Worm (Caenorhabditis elegans) whole organism, L2 larva: Measurements from ENCODE around the gene E04F6.8.

Source experiments
- C34F6.9 ChIP-seq: fragments of 150-350 bp; optimal IDR thresholded peaks from 2 replicates; lab custom pipeline; 2014; ENCODE audit warnings: missing biosample characterization, missing genetic modification characterization
- R02D3.7 ChIP-seq: fragments of 150-350 bp; optimal IDR thresholded peaks from 2 replicates; lab custom pipeline; 2014; ENCODE audit warnings: missing biosample characterization, missing genetic modification characterization
- Y55F3AM.14 ChIP-seq: fragments of 200-800 bp; sonication (Bioruptor generic); optimal IDR thresholded peaks from 2 replicates; lab custom pipeline; 2018; ENCODE audit warnings: mild to moderate bottlenecking, missing genetic modification characterization, missing compliant biosample characterization
- alr-1 ChIP-seq: fragments of 150-350 bp; optimal IDR thresholded peaks from 2 replicates; lab custom pipeline; 2014; ENCODE audit warnings: missing biosample characterization, missing genetic modification characterization
- aly-2 ChIP-seq: fragments of 150-350 bp; optimal IDR thresholded peaks from 2 replicates; lab custom pipeline; 2014; ENCODE audit warnings: missing biosample characterization, missing genetic modification characterization
- ama-1 ChIP-seq: fragments of 150-350 bp; optimal IDR thresholded peaks from 2 replicates; lab custom pipeline; 2018; ENCODE audit warnings: inconsistent platforms
- blmp-1 ChIP-seq: sonication (generic microtip); optimal IDR thresholded peaks from 2 replicates; lab custom pipeline; 2017; ENCODE audit warnings: missing genetic modification characterization, mild to moderate bottlenecking, missing compliant biosample characterization, antibody characterized with exemption, moderate library complexity; ENCODE audit not compliant: insufficient read depth
- ceh-16 ChIP-seq: fragments of 150-350 bp; optimal IDR thresholded peaks from 2 replicates; lab custom pipeline; 2014; ENCODE audit warnings: missing biosample characterization, missing genetic modification characterization
- ceh-82 ChIP-seq: fragments of 150-350 bp; optimal IDR thresholded peaks from 2 replicates; lab custom pipeline; 2014; ENCODE audit warnings: missing biosample characterization, missing genetic modification characterization
- crh-2 ChIP-seq: sonication (generic microtip); optimal IDR thresholded peaks from 2 replicates; lab custom pipeline; 2017; ENCODE audit warnings: missing biosample characterization, missing genetic modification characterization
- egl-27 ChIP-seq: sonication (generic microtip); optimal IDR thresholded peaks from 3 replicates; lab custom pipeline; 2017; ENCODE audit warnings: missing biosample characterization, missing genetic modification reagents, missing genetic modification characterization
- elt-3 ChIP-seq: sonication (generic microtip); optimal IDR thresholded peaks from 2 replicates; lab custom pipeline; 2017; ENCODE audit warnings: missing biosample characterization, missing genetic modification characterization
- fos-1 ChIP-seq: fragments of 150-350 bp; optimal IDR thresholded peaks from 2 replicates; lab custom pipeline; 2014; ENCODE audit warnings: missing biosample characterization, missing genetic modification characterization
- gmeb-1 ChIP-seq: fragments of 150-350 bp; optimal IDR thresholded peaks from 2 replicates; lab custom pipeline; 2014; ENCODE audit warnings: missing biosample characterization, missing genetic modification characterization
- lin-11 ChIP-seq: fragments of 150-350 bp; sonication (generic microtip); optimal IDR thresholded peaks from 2 replicates; lab custom pipeline; 2014; ENCODE audit warnings: missing biosample characterization, missing genetic modification characterization, inconsistent platforms, mixed read lengths
- lin-13 ChIP-seq: fragments of 150-350 bp; optimal IDR thresholded peaks from 2 replicates; lab custom pipeline; 2014; ENCODE audit warnings: missing biosample characterization, missing genetic modification reagents, missing genetic modification characterization
- lin-39 ChIP-seq: fragments of 150-350 bp; optimal IDR thresholded peaks from 2 replicates; lab custom pipeline; 2014; ENCODE audit warnings: missing biosample characterization, missing genetic modification reagents, missing genetic modification characterization
- lsy-2 ChIP-seq, 2 experiments: fragments of 150-350 bp in 1 of 2; sonication (generic microtip) in 1 of 2; optimal IDR thresholded peaks; 2 replicates each; lab custom pipeline; 2014 to 2017; ENCODE audit warnings: missing biosample characterization in 2 of 2, missing genetic modification characterization in 2 of 2
- mbf-1 ChIP-seq: sonication (generic microtip); optimal IDR thresholded peaks from 2 replicates; lab custom pipeline; 2017; ENCODE audit warnings: missing biosample characterization, missing genetic modification characterization
- mdl-1 ChIP-seq, 2 experiments: fragments of 150-350 bp in 1 of 2; sonication (generic microtip) in 1 of 2; optimal IDR thresholded peaks; 2 replicates each; lab custom pipeline; 2017; ENCODE audit warnings: missing biosample characterization in 2 of 2, missing genetic modification characterization in 2 of 2
- nhr-11 ChIP-seq: fragments of 150-350 bp; optimal IDR thresholded peaks from 2 replicates; lab custom pipeline; 2014; ENCODE audit warnings: missing biosample characterization, missing genetic modification characterization
- nhr-12 ChIP-seq: fragments of 150-350 bp; optimal IDR thresholded peaks from 2 replicates; lab custom pipeline; 2014; ENCODE audit warnings: missing biosample characterization, missing genetic modification characterization
- nhr-129 ChIP-seq: fragments of 150-350 bp; optimal IDR thresholded peaks from 2 replicates; lab custom pipeline; 2014; ENCODE audit warnings: missing biosample characterization, missing genetic modification characterization
- nhr-23 ChIP-seq: fragments of 150-350 bp; optimal IDR thresholded peaks from 2 replicates; lab custom pipeline; 2014; ENCODE audit warnings: missing biosample characterization, missing genetic modification reagents, missing genetic modification characterization
- nhr-237 ChIP-seq: fragments of 150-350 bp; optimal IDR thresholded peaks from 2 replicates; lab custom pipeline; 2014; ENCODE audit warnings: missing biosample characterization, missing genetic modification characterization
- nhr-25 ChIP-seq: fragments of 150-350 bp; sonication (generic microtip); optimal IDR thresholded peaks from 3 replicates; lab custom pipeline; 2014; ENCODE audit warnings: missing biosample characterization, missing genetic modification characterization
- nhr-77 ChIP-seq: fragments of 150-350 bp; optimal IDR thresholded peaks from 2 replicates; lab custom pipeline; 2014; ENCODE audit warnings: missing biosample characterization, missing genetic modification characterization
- peb-1 ChIP-seq: fragments of 150-350 bp; optimal IDR thresholded peaks from 2 replicates; lab custom pipeline; 2014; ENCODE audit warnings: missing biosample characterization, missing genetic modification characterization
- sem-4 ChIP-seq: fragments of 150-350 bp; optimal IDR thresholded peaks from 2 replicates; lab custom pipeline; 2014; ENCODE audit warnings: missing biosample characterization, missing genetic modification reagents, missing genetic modification characterization
- skn-1 ChIP-seq: sonication (generic microtip); optimal IDR thresholded peaks from 2 replicates; lab custom pipeline; 2017; ENCODE audit warnings: missing biosample characterization, missing genetic modification characterization
- sma-3 ChIP-seq: sonication (generic microtip); optimal IDR thresholded peaks from 2 replicates; lab custom pipeline; 2016; ENCODE audit warnings: missing genetic modification reagents, missing genetic modification characterization, missing compliant biosample characterization
- sma-9 ChIP-seq, 2 experiments: fragments of 150-350 bp in 1 of 2; sonication (generic microtip) in 1 of 2; optimal IDR thresholded peaks; 2 replicates each; lab custom pipeline; 2014 to 2016; ENCODE audit warnings: missing genetic modification characterization in 2 of 2, mild to moderate bottlenecking in 1 of 2, missing biosample characterization in 1 of 2, missing compliant biosample characterization in 1 of 2, missing genetic modification reagents in 1 of 2, moderate library complexity in 1 of 2
- snpc-4 ChIP-seq: fragments of 150-350 bp; optimal IDR thresholded peaks from 2 replicates; lab custom pipeline; 2014; ENCODE audit warnings: missing biosample characterization, missing genetic modification characterization
- unc-55 ChIP-seq: fragments of 150-350 bp; sonication (generic microtip); optimal IDR thresholded peaks from 3 replicates; lab custom pipeline; 2014; ENCODE audit warnings: missing biosample characterization, missing genetic modification reagents, missing genetic modification characterization
- unc-62 ChIP-seq: fragments of 150-350 bp; optimal IDR thresholded peaks from 2 replicates; lab custom pipeline; 2014; ENCODE audit warnings: missing biosample characterization, missing genetic modification reagents, missing genetic modification characterization
- zag-1 ChIP-seq: fragments of 150-350 bp; optimal IDR thresholded peaks from 2 replicates; lab custom pipeline; 2014; ENCODE audit warnings: missing biosample characterization, missing genetic modification characterization
- ztf-11 ChIP-seq: sonication (generic microtip); optimal IDR thresholded peaks from 2 replicates; lab custom pipeline; 2017; ENCODE audit warnings: missing biosample characterization, missing genetic modification characterization
- ztf-4 ChIP-seq: fragments of 150-350 bp; optimal IDR thresholded peaks from 2 replicates; lab custom pipeline; 2014; ENCODE audit warnings: missing biosample characterization, missing genetic modification characterization

E04F6.8 gene

ce11 chrII:7211280-7211679, at the start of gene E04F6.8:
E04F6.8 (minus strand) TSS chrII:7211380.
- TF ChIP-seq nhr-25 (tag; lab: Kevin White, UChicago): no peak
- TF ChIP-seq nhr-237 (tag; lab: Kevin White, UChicago): no peak
- TF ChIP-seq mdl-1 (tag; optimal IDR thresholded peaks at IDR 0.05; lab: Kevin White, UChicago): no peak
- peak in 1 of 2 experiments; percentile 36 for TF ChIP-seq lsy-2 (tag; optimal IDR thresholded peaks at IDR 0.05; lab: Kevin White, UChicago)
- no peak for TF ChIP-seq lin-13 (GFP tag; lab: Kevin White, UChicago)
- no peak for TF ChIP-seq Y55F3AM.14 (GFP tag; lab: Kevin White, UChicago)

- TF ChIP-seq sma-9 (GFP tag; optimal IDR thresholded peaks at IDR 0.05; lab: Kevin White, UChicago) (peak; percentile 21), sma-9 (tag; optimal IDR thresholded peaks at IDR 0.05; lab: Kevin White, UChicago) (no peak), nhr-23 (no peak), sma-3 (GFP tag; lab: Kevin White, UChicago) (peak; percentile 9), nhr-77 (tag; lab: Kevin White, UChicago) (no peak), gmeb-1 (tag; lab: Kevin White, UChicago) (peak; percentile 17), nhr-25 (tag; lab: Kevin White, UChicago) (peak; percentile 32), snpc-4 (no peak), lsy-2 (tag; optimal IDR thresholded peaks at IDR 0.05; lab: Kevin White, UChicago) (peak in 1 of 2 experiments; percentile 8), fos-1 (tag; lab: Kevin White, UChicago) (peak; percentile 94), ztf-4 (tag; lab: Kevin White, UChicago) (no peak), crh-2 (peak; percentile 7)
These were observed 44.5 kb upstream of the E04F6.8 start, which contains the start of gene F32A5.8 for ce11 chrII:7255614-7256162. F32A5.8 (plus strand) TSS chrII:7256112.

- TF ChIP-seq lsy-2 (tag; optimal IDR thresholded peaks at IDR 0.05; lab: Kevin White, UChicago) (peak in 1 of 2 experiments; percentile 3), mbf-1 (tag; lab: Kevin White, UChicago) (no peak), ztf-11 (no peak), nhr-129 (no peak), skn-1 (tag; lab: Kevin White, UChicago) (no peak), elt-3 (no peak), alr-1 (tag; lab: Kevin White, UChicago) (no peak), unc-62 (GFP tag; lab: Kevin White, UChicago) (no peak), ceh-82 (tag; lab: Kevin White, UChicago) (no peak), C34F6.9 (tag; lab: Kevin White, UChicago) (no peak), ama-1 (lab: Kevin White, UChicago) (peak; percentile 7)
These were observed 41.9 kb upstream of the E04F6.8 start, which contains the start of gene lsm-4 for ce11 chrII:7253073-7253472. lsm-4 (minus strand) TSS chrII:7253163.

ce11 chrII:7251978-7252377, 40.8 kb upstream of the E04F6.8 start, which contains the start of the genes prx-13 and ada-2:
prx-13 (minus strand) TSS chrII:7252015.
ada-2 (plus strand) TSS chrII:7252259.
- TF ChIP-seq sma-9 (GFP tag; optimal IDR thresholded peaks at IDR 0.05; lab: Kevin White, UChicago) (peak; percentile 8), sma-9 (tag; optimal IDR thresholded peaks at IDR 0.05; lab: Kevin White, UChicago) (no peak), sem-4 (tag; lab: Kevin White, UChicago) (no peak), sma-3 (GFP tag; lab: Kevin White, UChicago) (peak; percentile 6), fos-1 (tag; lab: Kevin White, UChicago) (peak; percentile 79), nhr-129 (no peak), unc-55 (GFP tag; lab: Kevin White, UChicago) (no peak), aly-2 (tag; lab: Kevin White, UChicago) (no peak), egl-27 (tag; lab: Kevin White, UChicago) (no peak), blmp-1 (tag; lab: Kevin White, UChicago) (no peak), gmeb-1 (tag; lab: Kevin White, UChicago) (no peak), peb-1 (tag; lab: Kevin White, UChicago) (no peak), R02D3.7 (tag; lab: Kevin White, UChicago) (no peak), ceh-16 (tag; lab: Kevin White, UChicago) (no peak), snpc-4 (no peak), mbf-1 (tag; lab: Kevin White, UChicago) (no peak)

- TF ChIP-seq nhr-237 (tag; lab: Kevin White, UChicago): no peak
- no peak for TF ChIP-seq lin-11
- no peak for TF ChIP-seq Y55F3AM.14 (GFP tag; lab: Kevin White, UChicago)
- no peak for TF ChIP-seq zag-1
- TF ChIP-seq unc-55 (GFP tag; lab: Kevin White, UChicago): no peak
- no peak for TF ChIP-seq ama-1 (lab: Kevin White, UChicago)
- TF ChIP-seq egl-27 (tag; lab: Kevin White, UChicago): no peak
- no peak for TF ChIP-seq nhr-11
- no peak for TF ChIP-seq nhr-12 (tag; lab: Kevin White, UChicago)
- TF ChIP-seq mbf-1 (tag; lab: Kevin White, UChicago): no peak
- no peak for TF ChIP-seq lin-39 (tag; lab: Kevin White, UChicago)
- TF ChIP-seq peb-1 (tag; lab: Kevin White, UChicago): no peak
- no peak for TF ChIP-seq fos-1 (tag; lab: Kevin White, UChicago)
These were observed 34.4 kb upstream of the E04F6.8 start, which contains the start of gene skpo-3 for ce11 chrII:7245576-7245975. skpo-3 (plus strand) TSS chrII:7245876.
